Fruit fly (Drosophila melanogaster) whole organism, embryonic: ENCODE results near the gene Pp2A-29B.

Experiments used
- CG17385 ChIP-seq: fragments of 200-800 bp; sonication (Bioruptor generic); optimal IDR thresholded peaks from 3 replicates; lab custom pipeline; 2018; ENCODE audit warnings: missing biosample characterization, mild to moderate bottlenecking, missing genetic modification characterization
- CG4617 ChIP-seq: fragments of 200-800 bp; sonication (Bioruptor generic); optimal IDR thresholded peaks from 3 replicates; lab custom pipeline; 2016; ENCODE audit warnings: missing biosample characterization, missing genetic modification characterization, borderline replicate concordance
- Dbx ChIP-seq: fragments of 200-800 bp; sonication (Bioruptor generic); IDR thresholded peaks from 3 replicates; pipeline ENCODE4 v1.3.6; 2022; ENCODE audit warnings: missing biosample characterization, missing genetic modification characterization
- Kr ChIP-seq: fragments of 200-800 bp; sonication (Bioruptor generic); optimal IDR thresholded peaks from 2 replicates; lab custom pipeline; 2017; ENCODE audit warnings: missing biosample characterization, mild to moderate bottlenecking, missing genetic modification characterization
- Med ChIP-seq: fragments of 200-800 bp; sonication (Bioruptor generic); peaks from one replicate; lab custom pipeline; 2016; ENCODE audit warnings: missing biosample characterization, missing genetic modification characterization, mild to moderate bottlenecking, inconsistent platforms, moderate library complexity
- aop ChIP-seq: fragments of 200-800 bp; sonication (Bioruptor generic); IDR thresholded peaks from 2 replicates; pipeline ENCODE4 v1.3.6; 2022; ENCODE audit warnings: missing biosample characterization, missing genetic modification characterization
- chinmo ChIP-seq: fragments of 200-800 bp; sonication (Bioruptor generic); IDR thresholded peaks from 4 replicates; pipeline ENCODE4 v1.3.6; 2022; ENCODE audit warnings: missing biosample characterization, missing genetic modification characterization; ENCODE audit not compliant: partially characterized antibody
- da ChIP-seq: fragments of 200-800 bp; sonication (Bioruptor generic); optimal IDR thresholded peaks from 2 replicates; lab custom pipeline; 2016; ENCODE audit warnings: missing biosample characterization, missing genetic modification characterization
- nom ChIP-seq: fragments of 200-800 bp; sonication (Bioruptor generic); optimal IDR thresholded peaks from 2 replicates; lab custom pipeline; 2017; ENCODE audit warnings: missing biosample characterization, missing genetic modification characterization, mild to moderate bottlenecking, moderate library complexity, missing genetic modification reagents
- pho ChIP-seq: fragments of 200-800 bp; sonication (Bioruptor generic); optimal IDR thresholded peaks from 2 replicates; lab custom pipeline; 2016; ENCODE audit warnings: missing biosample characterization, missing genetic modification characterization
- rib ChIP-seq: fragments of 200-800 bp; sonication (Bioruptor generic); IDR thresholded peaks from 2 replicates; pipeline ENCODE4 v1.3.6; 2022; ENCODE audit warnings: missing biosample characterization, missing genetic modification characterization
- sd ChIP-seq: fragments of 200-800 bp; sonication (Bioruptor generic); optimal IDR thresholded peaks from 3 replicates; lab custom pipeline; 2018; ENCODE audit warnings: missing biosample characterization, mild to moderate bottlenecking, missing genetic modification characterization, moderate library complexity

Pp2A-29B gene

DNA sequence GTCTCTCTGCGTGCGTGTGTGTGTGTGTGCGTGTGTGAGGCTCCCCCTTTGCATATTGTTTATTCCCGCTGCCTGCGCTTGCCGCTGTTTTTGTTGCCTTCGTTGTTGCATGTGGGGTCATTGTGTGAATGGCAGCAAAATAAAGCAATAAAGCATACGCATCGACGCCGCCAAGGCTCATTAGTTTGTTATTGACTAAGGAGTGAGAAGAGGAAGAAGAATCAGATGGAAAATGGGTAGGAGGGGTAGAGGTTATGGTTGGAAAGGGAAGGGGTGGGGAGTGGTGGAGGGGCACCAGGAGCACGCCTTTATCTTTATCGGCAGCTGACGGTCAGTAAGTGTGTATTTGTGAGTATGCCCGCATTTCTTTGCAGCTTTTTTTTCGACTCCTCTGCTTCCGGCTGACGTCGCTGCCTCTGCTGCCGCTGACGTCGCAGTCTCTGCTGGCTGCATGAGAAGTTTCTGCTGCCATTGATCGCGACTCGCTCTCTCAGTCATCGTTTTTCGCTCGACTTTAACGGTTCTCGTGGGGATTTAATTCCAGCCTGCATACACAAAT, 53.6 kb downstream of the Pp2A-29B start (continued):
- TF ChIP-seq nom (GFP tag; lab: Kevin White, UChicago) (peak; percentile 68), sd (tag; lab: Kevin White, UChicago) (peak; percentile 29), chinmo (GFP tag; lab: Robert Waterston, UW) (0 out of 4 replicates have a peak, but pooled peaks have one; percentile 47), CG17385 (GFP tag; lab: Kevin White, UChicago) (peak; percentile 64), Dbx (GFP tag; lab: Robert Waterston, UW) (no peak), rib (GFP tag; lab: Robert Waterston, UW) (no peak), Kr (GFP tag; lab: Kevin White, UChicago) (peak; percentile 52), aop (GFP tag; lab: Robert Waterston, UW) (peak; percentile 34; the same call in 1 of the 2 replicates), Med (peak; percentile 1), da (GFP tag; lab: Kevin White, UChicago) (no peak), pho (GFP tag; lab: Kevin White, UChicago) (no peak), CG4617 (GFP tag; lab: Kevin White, UChicago) (no peak)
